Worm (Caenorhabditis elegans) whole organism, dauer: Measurements from ENCODE around the gene C25E10.10.

Source experiments
- unc-62 ChIP-seq: sonication (generic microtip); optimal IDR thresholded peaks from 2 replicates; lab custom pipeline; 2017; ENCODE audit warnings: missing biosample characterization, missing genetic modification reagents, missing genetic modification characterization

C25E10.10 gene

DNA sequence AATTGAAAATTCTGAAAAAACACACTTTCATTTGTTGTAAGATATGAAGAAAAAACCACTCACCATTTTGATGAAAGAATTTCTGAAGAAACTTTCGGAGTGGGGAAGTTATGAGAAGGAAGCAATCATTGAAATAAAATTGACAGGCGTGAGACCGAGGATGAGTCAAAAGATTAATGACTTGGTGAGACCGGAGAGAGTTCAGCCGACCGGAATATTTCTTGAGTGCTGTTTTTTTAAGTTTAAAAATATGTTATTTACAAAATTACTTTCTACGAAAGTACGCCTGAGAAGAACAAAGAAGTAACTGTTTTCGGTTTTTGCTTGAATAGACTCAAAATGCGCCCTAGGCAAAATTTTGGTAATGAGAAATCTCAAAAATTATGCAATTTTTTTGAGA is at the start of gene C25E10.10:
Gene C25E10.10 (minus strand): TSS at position 101 of the 400 bp plus-strand sequence.
- no peak for TF ChIP-seq unc-62

- no peak for TF ChIP-seq unc-62
Observed at ce11 chrV:9101062-9101461, 44.9 kb upstream of the C25E10.10 start, which contains the start of gene frpr-6. Gene frpr-6, minus strand, starts transcription at chrV:9101162.

- no peak for TF ChIP-seq unc-62
Observed at ce11 chrV:9098280-9098973, 42.3 kb upstream of the C25E10.10 start, which contains the start of gene F21C10.9. Gene F21C10.9, minus strand, starts transcription at chrV:9098696.

ce11 chrV:9097213-9097612 is 41.1 kb upstream of the C25E10.10 start:
- TF ChIP-seq unc-62, result no peak

DNA sequence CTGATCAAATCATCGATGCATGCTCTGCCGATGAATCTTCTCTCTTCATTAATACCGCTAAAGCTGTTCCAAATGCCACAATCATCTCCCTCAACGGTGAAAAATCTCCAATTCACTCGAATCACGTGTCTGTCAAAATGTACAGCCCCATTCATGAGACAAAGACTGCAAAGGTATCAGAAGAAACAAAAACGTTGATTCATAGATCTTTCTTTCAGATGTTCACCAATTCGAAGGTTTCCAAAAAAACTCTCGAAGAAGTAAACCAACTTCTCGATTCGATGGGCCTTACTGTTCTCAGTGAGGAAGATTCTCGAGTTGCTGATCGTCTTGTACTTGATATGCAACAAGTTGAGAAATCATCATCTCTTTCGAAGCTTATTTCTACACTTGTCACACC is 40.5 kb upstream of the C25E10.10 start:
- no peak for TF ChIP-seq unc-62

DNA sequence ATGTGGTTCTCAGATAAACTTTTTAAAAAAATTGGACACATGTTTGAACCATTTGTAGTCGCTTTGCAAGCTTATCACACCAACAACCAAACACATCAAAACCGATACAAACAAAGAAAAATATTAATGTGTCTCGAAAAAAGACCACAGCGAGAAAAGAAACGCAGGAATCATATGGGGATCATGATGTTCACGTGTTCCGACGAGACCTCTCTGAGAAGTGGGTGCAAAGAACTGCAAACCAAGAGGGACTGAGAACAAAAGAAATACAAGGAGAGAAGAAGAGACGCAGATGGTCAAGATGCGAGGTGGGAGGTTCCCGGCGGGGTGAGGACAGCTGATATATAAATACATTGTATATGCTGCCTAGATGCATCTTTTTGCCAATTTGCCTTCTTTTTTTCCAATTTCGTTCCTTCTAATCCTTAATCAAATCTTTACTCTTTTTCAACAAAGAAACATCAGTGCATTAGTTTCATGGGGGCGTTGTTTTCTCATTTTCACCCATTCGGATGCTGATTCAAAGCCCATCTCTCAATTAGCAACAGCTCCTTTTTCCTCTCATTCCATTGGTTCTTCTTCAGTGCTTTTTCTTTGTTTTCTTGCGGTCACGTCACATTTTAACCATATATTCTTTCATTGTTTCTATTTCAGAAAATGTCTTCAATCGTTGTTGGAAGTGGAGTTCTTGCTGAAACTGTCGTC is 39.6 kb upstream of the C25E10.10 start, which contains the start of gene F21C10.10:
Gene F21C10.10 (plus strand): TSS at position 655 of the 705 bp plus-strand sequence.
- TF ChIP-seq unc-62, result no peak

DNA sequence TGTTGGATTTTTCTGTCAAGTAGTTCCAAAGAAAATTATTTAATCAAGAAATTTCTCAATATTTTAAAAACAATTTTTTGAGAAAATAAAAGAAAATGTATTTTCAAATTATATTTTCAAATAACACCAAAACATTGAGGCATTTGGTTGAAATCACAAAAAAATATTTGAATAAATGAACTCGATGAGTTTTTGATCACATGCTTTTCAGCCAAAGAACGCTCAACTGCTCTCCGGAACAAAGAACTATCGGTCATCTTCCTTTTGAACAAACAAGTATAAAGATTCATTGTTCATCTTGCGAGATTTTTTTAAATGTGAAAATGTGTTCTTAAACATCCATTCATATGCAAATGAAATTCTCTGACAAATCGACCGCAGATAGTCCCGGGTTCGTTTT is 38.8 kb upstream of the C25E10.10 start:
- TF ChIP-seq unc-62, result no peak

ce11 chrV:9094060-9094628 is 38.0 kb upstream of the C25E10.10 start:
- TF ChIP-seq unc-62, result no peak

DNA sequence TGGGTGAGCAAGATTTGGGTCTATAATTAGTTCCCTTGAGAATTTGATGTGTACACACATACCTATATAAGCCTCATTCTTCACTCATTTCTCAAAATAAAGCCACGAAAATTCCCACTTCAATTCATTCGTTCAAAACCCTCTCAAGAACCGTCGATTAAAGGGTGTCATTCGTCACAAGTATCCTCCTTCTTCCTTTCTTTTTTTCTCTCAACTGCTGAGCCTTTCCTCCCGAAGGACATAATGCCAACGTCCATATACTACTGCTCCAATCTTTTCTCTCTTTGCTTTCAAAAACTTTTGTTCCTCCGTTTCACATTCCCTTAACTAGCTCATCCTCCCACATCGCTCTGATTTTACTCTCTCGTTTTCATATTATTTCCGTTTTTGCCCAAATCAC is 36.1 kb upstream of the C25E10.10 start, which contains the start of gene T27E4.1:
Gene T27E4.1 (plus strand): TSS at position 137 of the 400 bp plus-strand sequence.
- TF ChIP-seq unc-62, result no peak

DNA sequence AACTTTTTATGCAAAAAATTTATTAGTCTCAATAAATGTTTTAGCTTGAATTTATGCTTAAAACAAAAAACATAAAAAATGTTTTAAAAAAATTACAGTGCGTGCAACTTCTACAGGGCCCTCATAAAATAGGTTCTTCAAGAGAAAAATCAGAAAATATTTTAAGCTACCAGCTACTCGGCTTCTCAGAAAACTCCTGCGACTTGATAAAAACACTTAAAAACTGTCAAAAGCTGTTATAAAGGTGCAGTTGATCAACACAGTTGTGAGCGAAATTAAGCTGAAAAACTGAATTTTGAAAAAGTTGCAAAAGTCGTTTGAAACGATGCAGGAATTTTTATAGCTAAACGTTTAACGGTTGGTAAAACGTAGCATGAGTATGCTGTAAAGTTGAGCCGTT is 32.6 kb upstream of the C25E10.10 start:
- no peak for TF ChIP-seq unc-62

DNA sequence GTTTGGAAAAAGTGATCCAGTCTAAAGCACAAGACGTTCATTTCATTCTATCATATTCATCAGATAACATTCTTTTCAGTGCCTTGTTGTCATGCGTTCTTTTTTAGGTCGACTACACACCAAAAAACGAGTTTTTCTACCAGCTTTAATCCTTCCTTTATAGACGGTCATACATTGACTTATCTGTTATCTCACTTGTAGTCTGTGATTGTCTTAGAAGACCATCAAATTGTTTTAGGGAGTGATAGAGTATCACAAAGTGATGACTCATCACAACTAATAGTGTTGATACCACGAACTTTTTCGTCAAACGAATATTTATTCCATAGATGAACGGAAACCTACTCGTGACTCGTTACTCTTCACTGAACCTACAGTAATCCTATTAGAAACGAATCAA is 29.7 kb upstream of the C25E10.10 start:
- no peak for TF ChIP-seq unc-62

DNA sequence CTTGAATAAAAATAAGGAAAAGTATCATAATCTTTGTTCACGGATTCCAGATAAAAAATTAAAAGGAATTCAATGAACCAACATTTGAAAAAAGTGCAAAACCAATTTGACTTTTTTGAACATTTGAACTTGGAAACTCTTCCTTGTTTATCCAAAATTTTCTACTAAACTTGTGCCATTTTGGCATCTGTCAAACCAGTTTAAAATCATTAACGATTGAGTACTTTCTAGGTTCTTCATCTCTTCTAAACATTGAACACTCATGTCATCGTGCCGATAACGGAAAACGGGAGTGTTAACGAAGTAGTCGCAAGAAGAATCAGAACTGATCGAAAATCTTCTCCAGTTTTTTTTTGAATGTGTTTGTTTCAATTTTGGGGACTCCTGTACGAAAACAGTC is 28.1 kb upstream of the C25E10.10 start:
- no peak for TF ChIP-seq unc-62

ce11 chrV:9082350-9082749 is 26.2 kb upstream of the C25E10.10 start:
- TF ChIP-seq unc-62, result no peak

DNA sequence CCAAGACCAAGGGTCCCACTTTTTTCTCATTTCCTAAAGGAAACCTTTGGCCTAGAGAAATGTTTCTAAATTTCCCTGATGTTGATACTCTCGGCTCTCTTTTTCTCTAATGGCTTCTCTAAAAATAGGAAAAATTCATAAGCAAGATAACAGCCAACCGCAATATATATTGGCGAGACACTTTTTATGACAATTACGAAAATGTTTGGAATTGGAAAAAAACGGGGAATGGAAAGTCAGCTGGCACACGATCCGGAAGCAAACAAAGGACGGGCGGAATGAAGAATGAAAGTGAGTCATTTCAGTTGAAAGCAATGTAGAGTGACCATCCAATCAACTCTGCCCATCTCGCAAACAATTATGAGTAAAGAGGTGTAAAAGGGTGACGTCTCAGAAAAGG is 25.3 kb upstream of the C25E10.10 start:
- no peak for TF ChIP-seq unc-62

- TF ChIP-seq unc-62, result no peak
Observed at ce11 chrV:9079965-9080432, 23.8 kb upstream of the C25E10.10 start.

- no peak for TF ChIP-seq unc-62
Observed at ce11 chrV:9078815-9079525, 22.8 kb upstream of the C25E10.10 start.

ce11 chrV:9078067-9078581 is 22.0 kb upstream of the C25E10.10 start:
- TF ChIP-seq unc-62, result no peak
